Fruit fly (Drosophila melanogaster) whole organism, embryonic: ENCODE measurements around the gene CG32176.
A peak's percentile ranks its signal among the peaks of the same experiment; 100 is the strongest.

ENCODE experiments used
- ATbp ChIP-seq: fragments of 200-800 bp; sonication (Bioruptor generic); optimal IDR thresholded peaks from 2 replicates; lab custom pipeline; 2017; ENCODE audit warnings: missing biosample characterization, mild to moderate bottlenecking, missing genetic modification characterization, missing genetic modification reagents
- Asciz ChIP-seq: fragments of 200-800 bp; sonication (Bioruptor generic); optimal IDR thresholded peaks from 2 replicates; lab custom pipeline; 2017; ENCODE audit warnings: missing biosample characterization, mild to moderate bottlenecking, missing genetic modification characterization, missing genetic modification reagents
- Atf3 ChIP-seq: fragments of 200-800 bp; sonication (Bioruptor generic); optimal IDR thresholded peaks from 3 replicates; lab custom pipeline; 2016; ENCODE audit warnings: missing biosample characterization, missing genetic modification characterization
- B-H2 ChIP-seq: fragments of 200-800 bp; sonication (Bioruptor generic); optimal IDR thresholded peaks from 2 replicates; lab custom pipeline; 2018; ENCODE audit warnings: missing biosample characterization, mild to moderate bottlenecking, missing genetic modification characterization
- CG10147 ChIP-seq: fragments of 200-800 bp; sonication (Bioruptor generic); optimal IDR thresholded peaks from 2 replicates; lab custom pipeline; 2019; ENCODE audit warnings: missing biosample characterization, mild to moderate bottlenecking, missing genetic modification characterization, moderate library complexity
- CG10543 ChIP-seq: fragments of 200-800 bp; sonication (Bioruptor generic); optimal IDR thresholded peaks from 3 replicates; lab custom pipeline; 2017; ENCODE audit warnings: missing biosample characterization, mild to moderate bottlenecking, missing genetic modification characterization, moderate library complexity
- CG12219 ChIP-seq: fragments of 200-800 bp; sonication (Bioruptor generic); optimal IDR thresholded peaks from 3 replicates; lab custom pipeline; 2018; ENCODE audit warnings: missing biosample characterization, mild to moderate bottlenecking, missing genetic modification characterization
- CG14965 ChIP-seq: fragments of 200-800 bp; sonication (Bioruptor generic); optimal IDR thresholded peaks from 2 replicates; lab custom pipeline; 2016; ENCODE audit warnings: missing biosample characterization, missing genetic modification characterization, borderline replicate concordance
- CG15696 ChIP-seq: fragments of 200-800 bp; sonication (Bioruptor generic); optimal IDR thresholded peaks from 2 replicates; lab custom pipeline; 2019; ENCODE audit warnings: missing biosample characterization, mild to moderate bottlenecking, missing genetic modification characterization, moderate library complexity
- CG1602 ChIP-seq: fragments of 200-800 bp; sonication (Bioruptor generic); optimal IDR thresholded peaks from 3 replicates; lab custom pipeline; 2016; ENCODE audit warnings: missing biosample characterization, missing genetic modification characterization
- CG17568 ChIP-seq: fragments of 200-800 bp; sonication (Bioruptor generic); optimal IDR thresholded peaks from 2 replicates; lab custom pipeline; 2018; ENCODE audit warnings: missing biosample characterization, mild to moderate bottlenecking, missing genetic modification characterization, moderate library complexity
- CG17829 ChIP-seq: fragments of 200-800 bp; optimal IDR thresholded peaks from 2 replicates; lab custom pipeline; 2019; ENCODE audit warnings: missing biosample characterization, mild to moderate bottlenecking, missing genetic modification characterization, moderate library complexity
- CG1792 ChIP-seq: fragments of 200-800 bp; sonication (Bioruptor generic); optimal IDR thresholded peaks from 2 replicates; lab custom pipeline; 2016; ENCODE audit warnings: missing biosample characterization, missing genetic modification characterization
- CG2202 ChIP-seq: fragments of 200-800 bp; sonication (Bioruptor generic); optimal IDR thresholded peaks from 2 replicates; lab custom pipeline; 2018; ENCODE audit warnings: missing biosample characterization, mild to moderate bottlenecking, missing genetic modification characterization
- CG2678 ChIP-seq: fragments of 200-800 bp; sonication (Bioruptor generic); optimal IDR thresholded peaks from 3 replicates; lab custom pipeline; 2019; ENCODE audit warnings: missing biosample characterization, mild to moderate bottlenecking, missing genetic modification characterization, moderate library complexity
- CG2875 ChIP-seq: fragments of 200-800 bp; sonication (Bioruptor generic); optimal IDR thresholded peaks from 2 replicates; lab custom pipeline; 2017; ENCODE audit warnings: missing biosample characterization, mild to moderate bottlenecking, missing genetic modification characterization, missing genetic modification reagents
- CG31365 ChIP-seq: fragments of 200-800 bp; sonication (Bioruptor generic); optimal IDR thresholded peaks from 2 replicates; lab custom pipeline; 2018; ENCODE audit warnings: missing biosample characterization, mild to moderate bottlenecking, missing genetic modification characterization
- CG6689 ChIP-seq: fragments of 200-800 bp; sonication (Bioruptor generic); IDR thresholded peaks from 2 replicates; pipeline ENCODE4 v1.3.6; 2022; ENCODE audit warnings: missing biosample characterization, missing genetic modification characterization
- CG6765 ChIP-seq: fragments of 200-800 bp; sonication (Bioruptor generic); optimal IDR thresholded peaks from 3 replicates; lab custom pipeline; 2017; ENCODE audit warnings: missing biosample characterization, mild to moderate bottlenecking, missing genetic modification characterization
- CkIIα-i1 ChIP-seq: fragments of 200-800 bp; sonication (Bioruptor generic); IDR thresholded peaks from 2 replicates; pipeline ENCODE4 v1.3.6; 2022; ENCODE audit warnings: missing biosample characterization, missing genetic modification characterization
- D19A ChIP-seq: fragments of 200-800 bp; optimal IDR thresholded peaks from 3 replicates; lab custom pipeline; 2019; ENCODE audit warnings: missing biosample characterization, mild to moderate bottlenecking, missing genetic modification characterization, moderate library complexity
- Elba2 ChIP-seq: fragments of 200-800 bp; sonication (Bioruptor generic); optimal IDR thresholded peaks from 3 replicates; lab custom pipeline; 2016; ENCODE audit warnings: missing biosample characterization, missing genetic modification characterization
- HLH3B ChIP-seq: fragments of 200-800 bp; sonication (Bioruptor generic); IDR thresholded peaks from 2 replicates; pipeline ENCODE4 v1.3.6; 2022; ENCODE audit warnings: missing biosample characterization, missing genetic modification characterization
- Hey ChIP-seq: fragments of 200-800 bp; sonication (Bioruptor generic); optimal IDR thresholded peaks from 3 replicates; lab custom pipeline; 2018; ENCODE audit warnings: missing biosample characterization, mild to moderate bottlenecking, missing genetic modification characterization
- Optix ChIP-seq: fragments of 200-800 bp; sonication (Bioruptor generic); IDR thresholded peaks from 3 replicates; pipeline ENCODE4 v1.3.6; 2022; ENCODE audit warnings: missing biosample characterization, missing genetic modification characterization
- Ptx1 ChIP-seq: fragments of 200-800 bp; sonication (Bioruptor generic); IDR thresholded peaks from 2 replicates; pipeline ENCODE4 v1.3.6; 2022; ENCODE audit warnings: missing biosample characterization, missing genetic modification characterization
- Rfx ChIP-seq: fragments of 200-800 bp; sonication (Bioruptor generic); IDR thresholded peaks from 2 replicates; pipeline ENCODE4 v1.3.6; 2022; ENCODE audit warnings: missing biosample characterization, missing genetic modification characterization
- Stat92E ChIP-seq, 3 experiments: fragments of >200 bp in 2 of 3; fragments of 200-800 bp in 1 of 3; sonication (Bioruptor generic) in 1 of 3; optimal IDR thresholded peaks; 2 replicates each; lab custom pipeline; 2017 to 2019; ENCODE audit warnings: missing biosample characterization in 3 of 3, missing genetic modification characterization in 3 of 3, mild to moderate bottlenecking in 1 of 3, moderate library complexity in 1 of 3
- Usf ChIP-seq: fragments of 200-800 bp; sonication (Bioruptor generic); optimal IDR thresholded peaks from 2 replicates; lab custom pipeline; 2017; ENCODE audit warnings: missing genotype, missing biosample characterization, missing genetic modification characterization
- Xrp1 ChIP-seq: fragments of 200-800 bp; sonication (Bioruptor generic); IDR thresholded peaks from 2 replicates; pipeline ENCODE4 v1.3.6; 2022; ENCODE audit warnings: missing biosample characterization, missing genetic modification characterization
- ab ChIP-seq: fragments of 200-800 bp; sonication (Bioruptor generic); optimal IDR thresholded peaks from 2 replicates; lab custom pipeline; 2016; ENCODE audit warnings: missing biosample characterization, missing genetic modification characterization
- crol ChIP-seq: fragments of 200-800 bp; sonication (Bioruptor generic); IDR thresholded peaks from 2 replicates; pipeline ENCODE4 v1.3.6; 2022; ENCODE audit warnings: missing biosample characterization, missing genetic modification characterization
- dysf ChIP-seq: fragments of 200-800 bp; sonication (Bioruptor generic); IDR thresholded peaks from 3 replicates; pipeline ENCODE4 v1.3.6; 2022; ENCODE audit warnings: missing biosample characterization, missing genetic modification characterization
- gem ChIP-seq: fragments of 200-800 bp; sonication (Bioruptor generic); optimal IDR thresholded peaks from 2 replicates; lab custom pipeline; 2019; ENCODE audit warnings: missing biosample characterization, mild to moderate bottlenecking, missing genetic modification characterization, moderate library complexity
- grau ChIP-seq: fragments of 200-800 bp; optimal IDR thresholded peaks from 3 replicates; lab custom pipeline; 2019; ENCODE audit warnings: missing biosample characterization, mild to moderate bottlenecking, missing genetic modification characterization, moderate library complexity
- ind ChIP-seq: fragments of 200-800 bp; sonication (Bioruptor generic); optimal IDR thresholded peaks from 3 replicates; lab custom pipeline; 2016; ENCODE audit warnings: missing biosample characterization, missing genetic modification characterization
- lmd ChIP-seq: fragments of 200-800 bp; sonication (Bioruptor generic); IDR thresholded peaks from 2 replicates; pipeline ENCODE4 v1.3.6; 2022; ENCODE audit warnings: missing biosample characterization, missing genetic modification characterization
- nerfin-1 ChIP-seq: fragments of 200-800 bp; sonication (Bioruptor generic); optimal IDR thresholded peaks from 3 replicates; lab custom pipeline; 2019; ENCODE audit warnings: missing biosample characterization, mild to moderate bottlenecking, missing genetic modification characterization, moderate library complexity
- odd ChIP-seq: fragments of 200-800 bp; sonication (Bioruptor generic); optimal IDR thresholded peaks from 2 replicates; lab custom pipeline; 2017; ENCODE audit warnings: missing biosample characterization, mild to moderate bottlenecking, missing genetic modification characterization
- onecut ChIP-seq: fragments of 200-800 bp; sonication (Bioruptor generic); IDR thresholded peaks from 2 replicates; pipeline ENCODE4 v1.3.6; 2022; ENCODE audit warnings: missing biosample characterization, missing genetic modification characterization
- pan ChIP-seq, 4 experiments: fragments of >200 bp in 3 of 4; fragments of 200-800 bp in 1 of 4; sonication (Bioruptor generic) in 1 of 4; optimal IDR thresholded peaks in 3 of 4; IDR thresholded peaks in 1 of 4; 2 replicates each; pipeline versions ENCODE4 v1.3.6 to Lab custom; 2017 to 2022; ENCODE audit warnings: missing biosample characterization in 2 of 4, missing genetic modification characterization in 2 of 4, mixed read lengths in 1 of 4
- prd ChIP-seq, 3 experiments: fragments of >200 bp in 2 of 3; fragments of 200-800 bp in 1 of 3; sonication (Bioruptor generic) in 1 of 3; optimal IDR thresholded peaks in 2 of 3; IDR thresholded peaks in 1 of 3; 2 replicates in 2 of 3; 3 replicates in 1 of 3; pipeline versions ENCODE4 v1.3.6 to Lab custom; 2017 to 2022; ENCODE audit warnings: missing biosample characterization in 1 of 3, missing genetic modification characterization in 1 of 3
- row ChIP-seq: fragments of 200-800 bp; sonication (Bioruptor generic); IDR thresholded peaks from 3 replicates; pipeline ENCODE4 v1.3.6; 2022; ENCODE audit warnings: missing biosample characterization, missing genetic modification characterization
- sens ChIP-seq: fragments of 200-800 bp; sonication (Bioruptor generic); peaks from one replicate; lab custom pipeline; 2016; ENCODE audit warnings: missing biosample characterization, missing genetic modification characterization
- slbo ChIP-seq: fragments of 200-800 bp; sonication (Bioruptor generic); IDR thresholded peaks from 2 replicates; pipeline ENCODE4 v1.3.6; 2022; ENCODE audit warnings: missing biosample characterization, missing genetic modification characterization
- tgo ChIP-seq: fragments of 200-800 bp; sonication (Bioruptor generic); IDR thresholded peaks from 3 replicates; pipeline ENCODE4 v1.3.6; 2022; ENCODE audit warnings: missing biosample characterization, missing genetic modification characterization
- unpg ChIP-seq: fragments of 200-800 bp; sonication (Bioruptor generic); optimal IDR thresholded peaks from 3 replicates; lab custom pipeline; 2018; ENCODE audit warnings: missing biosample characterization, mild to moderate bottlenecking, missing genetic modification characterization, moderate library complexity
- wor ChIP-seq: fragments of 200-800 bp; sonication (Bioruptor generic); IDR thresholded peaks from 2 replicates; pipeline ENCODE4 v1.3.6; 2022; ENCODE audit warnings: missing biosample characterization, missing genetic modification characterization
- zf30C ChIP-seq: fragments of 200-800 bp; sonication (Bioruptor generic); optimal IDR thresholded peaks from 3 replicates; lab custom pipeline; 2018; ENCODE audit warnings: missing biosample characterization, mild to moderate bottlenecking, missing genetic modification characterization

Gene CG32176

DNA sequence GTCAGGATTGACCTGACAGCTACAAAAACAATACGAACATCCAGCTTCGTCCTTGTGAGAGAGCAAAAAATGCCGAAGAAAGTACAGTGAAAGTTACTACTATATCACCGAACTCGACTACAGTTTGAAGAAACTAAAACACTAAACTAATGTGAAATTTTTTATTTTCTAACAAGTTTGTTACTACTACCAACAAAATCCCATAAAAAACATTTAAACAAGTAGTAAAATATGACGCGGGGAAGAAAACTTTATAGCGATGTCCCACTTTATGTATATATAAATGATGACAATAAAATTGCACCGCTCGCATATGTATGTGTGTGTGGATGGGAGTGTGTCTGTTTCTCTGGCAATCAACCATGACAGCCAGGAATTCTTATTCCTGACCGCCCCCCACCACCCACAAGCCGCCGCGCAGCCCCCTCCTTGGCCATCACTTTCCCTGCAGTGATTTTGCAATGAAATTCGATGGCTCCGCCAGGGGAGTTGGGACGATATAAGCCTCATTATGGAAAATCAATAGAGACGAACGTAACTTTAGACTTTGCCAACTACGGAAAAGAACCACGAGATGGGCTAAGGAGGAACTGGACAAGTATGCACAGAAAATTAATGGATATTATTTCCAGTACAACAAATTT, 27.8 kb downstream of the CG32176 start:
- peak; percentile 59 for TF ChIP-seq Xrp1
- TF ChIP-seq CG2202 (tag; lab: Kevin White, UChicago) = no peak
- TF ChIP-seq nerfin-1 (tag; lab: Kevin White, UChicago) = no peak
- TF ChIP-seq tgo (GFP tag; lab: Robert Waterston, UW) = 0 out of 3 replicates have a peak, but pooled peaks have one; percentile 15
- no peak for TF ChIP-seq Elba2
- no peak for TF ChIP-seq CG12219 (GFP tag; lab: Kevin White, UChicago)
- TF ChIP-seq onecut (GFP tag; lab: Robert Waterston, UW) = peak; percentile 77
- TF ChIP-seq ab = no peak
- TF ChIP-seq CkIIα-i1 (GFP tag; lab: Robert Waterston, UW) = no peak
- TF ChIP-seq prd (optimal IDR thresholded peaks at IDR 0.05; lab: Kevin White, UChicago) = no peak
- peak; percentile 61; the same call in 1 of the 3 replicates for TF ChIP-seq prd (GFP tag; IDR thresholded peaks at IDR 0.05; lab: Robert Waterston, UW)
- TF ChIP-seq lmd (GFP tag; lab: Robert Waterston, UW) = peak; percentile 11; the same call in 1 of the 2 replicates
- TF ChIP-seq Stat92E (GFP tag; optimal IDR thresholded peaks at IDR 0.05; lab: Kevin White, UChicago) = no peak
- TF ChIP-seq grau (tag; lab: Kevin White, UChicago) = peak; percentile 33
- TF ChIP-seq odd = no peak
- TF ChIP-seq Asciz (GFP tag; lab: Kevin White, UChicago) = no peak
- no peak for TF ChIP-seq wor (GFP tag; lab: Robert Waterston, UW)
- no peak for TF ChIP-seq zf30C
- TF ChIP-seq CG15696 (tag; lab: Kevin White, UChicago) = no peak
- TF ChIP-seq ind (GFP tag; lab: Kevin White, UChicago) = no peak
- peak; percentile 48 for TF ChIP-seq Rfx (GFP tag; lab: Robert Waterston, UW)
- peak; percentile 57; the same call in 1 of the 2 replicates for TF ChIP-seq Ptx1 (GFP tag; lab: Robert Waterston, UW)
- 0 out of 2 replicates have a peak, but pooled peaks have one; percentile 34 for TF ChIP-seq HLH3B (GFP tag; lab: Robert Waterston, UW)
- no peak for TF ChIP-seq Hey (tag; lab: Kevin White, UChicago)
- 0 out of 2 replicates have a peak, but pooled peaks have one; percentile 19 for TF ChIP-seq CG6689 (GFP tag; lab: Robert Waterston, UW)
- no peak for TF ChIP-seq CG14965
- TF ChIP-seq CG10543 = no peak
- peak; percentile 0 for TF ChIP-seq unpg (GFP tag; lab: Kevin White, UChicago)
- no peak for TF ChIP-seq CG6765
- TF ChIP-seq crol = peak; percentile 60
- TF ChIP-seq row = no peak
- TF ChIP-seq dysf (GFP tag; lab: Robert Waterston, UW) = peak; percentile 57; the same call in 1 of the 3 replicates
- peak; percentile 12 for TF ChIP-seq gem (tag; lab: Kevin White, UChicago)
- no peak for TF ChIP-seq CG31365 (tag; lab: Kevin White, UChicago)
- TF ChIP-seq D19A = no peak
- TF ChIP-seq CG17829 (tag; lab: Kevin White, UChicago) = no peak
- no peak for TF ChIP-seq CG1792
- TF ChIP-seq pan (optimal IDR thresholded peaks at IDR 0.05; lab: Kevin White, UChicago) = no peak
- TF ChIP-seq pan (GFP tag; optimal IDR thresholded peaks at IDR 0.05 in 1 of 2, IDR thresholded peaks at IDR 0.05 in 1 of 2) = peak in 1 of 2 experiments; percentile 43
- peak; percentile 11 for TF ChIP-seq sens
- TF ChIP-seq slbo (GFP tag; lab: Robert Waterston, UW) = no peak
- TF ChIP-seq Optix (GFP tag; lab: Robert Waterston, UW) = no peak
- no peak for TF ChIP-seq Atf3 (GFP tag; lab: Kevin White, UChicago)
- TF ChIP-seq ATbp (GFP tag; lab: Kevin White, UChicago) = peak; percentile 20
- TF ChIP-seq CG1602 (GFP tag; lab: Kevin White, UChicago) = no peak
- TF ChIP-seq CG2875 (GFP tag; lab: Kevin White, UChicago) = no peak
- no peak for TF ChIP-seq B-H2 (GFP tag; lab: Kevin White, UChicago)
- no peak for TF ChIP-seq Usf (GFP tag; lab: Kevin White, UChicago)
- TF ChIP-seq CG2678 (tag; lab: Kevin White, UChicago) = no peak
- TF ChIP-seq CG10147 = peak; percentile 11
- TF ChIP-seq CG17568 (GFP tag; lab: Kevin White, UChicago) = no peak
